Fruit fly (Drosophila melanogaster): Measurements from ENCODE around the gene Sras.

Sras gene

dm6 chr3L:5565051-5565688, 1.6 kb downstream of the Sras start, which contains the start of gene bc10 (continued):
- TF ChIP-seq HLH4C (GFP tag; IDR thresholded peaks at IDR 0.05; ENCODE audit: partially characterized antibody) (peak; percentile 78; the same call in 2 of the 3 replicates), CG6683 (GFP tag; optimal IDR thresholded peaks at IDR 0.05) (no peak), CG10209 (GFP tag; optimal IDR thresholded peaks at IDR 0.05) (no peak), CG8765 (GFP tag; IDR thresholded peaks at IDR 0.05) (no peak), CG16863 (GFP tag; optimal IDR thresholded peaks at IDR 0.05) (no peak), ase (GFP tag; IDR thresholded peaks at IDR 0.05) (no peak), CG10654 (GFP tag; optimal IDR thresholded peaks at IDR 0.05) (no peak), CG2875 (GFP tag; optimal IDR thresholded peaks at IDR 0.05) (no peak), repo (GFP tag; optimal IDR thresholded peaks at IDR 0.05) (no peak), CkIIα-i1 (GFP tag; IDR thresholded peaks at IDR 0.05) (no peak), Trl (optimal IDR thresholded peaks at IDR 0.05) (no peak), Trl (GFP tag; optimal IDR thresholded peaks at IDR 0.05) (no peak), CG3163 (GFP tag; optimal IDR thresholded peaks at IDR 0.05) (no peak), luna (GFP tag; optimal IDR thresholded peaks at IDR 0.05) (no peak), unpg (GFP tag; optimal IDR thresholded peaks at IDR 0.05) (no peak), so (GFP tag; IDR thresholded peaks at IDR 0.05) (no peak), bowl (GFP tag; IDR thresholded peaks at IDR 0.05) (no peak), hbn (GFP tag; IDR thresholded peaks at IDR 0.05; ENCODE audit: partially characterized antibody) (peak; percentile 78), CG11085 (GFP tag; IDR thresholded peaks at IDR 0.05) (no peak), CG6689 (GFP tag; IDR thresholded peaks at IDR 0.05) (no peak), amos (GFP tag; IDR thresholded peaks at IDR 0.05; ENCODE audit: partially characterized antibody) (peak; percentile 93), CG7556 (GFP tag; optimal IDR thresholded peaks at IDR 0.05) (no peak), fd3F (GFP tag; optimal IDR thresholded peaks at IDR 0.05) (no peak), CG15696 (tag; optimal IDR thresholded peaks at IDR 0.05) (no peak), CG15601 (tag; optimal IDR thresholded peaks at IDR 0.05) (no peak), gce (GFP tag; IDR thresholded peaks at IDR 0.05) (no peak), zen2 (GFP tag; IDR thresholded peaks at IDR 0.05; ENCODE audit: partially characterized antibody) (peak; percentile 54; the same call in 1 of the 3 replicates), CG10565 (GFP tag; optimal IDR thresholded peaks at IDR 0.05) (no peak), CG5953 (GFP tag; IDR thresholded peaks at IDR 0.05) (no peak), CG18011 (GFP tag; optimal IDR thresholded peaks at IDR 0.05) (no peak), Sry-δ (GFP tag; optimal IDR thresholded peaks at IDR 0.05) (peak; percentile 60), BtbVII (GFP tag; optimal IDR thresholded peaks at IDR 0.05) (no peak), CG12769 (tag; optimal IDR thresholded peaks at IDR 0.05) (no peak), rib (GFP tag; IDR thresholded peaks at IDR 0.05) (no peak), Mrtf (GFP tag; IDR thresholded peaks at IDR 0.05) (no peak), jing (GFP tag; optimal IDR thresholded peaks at IDR 0.05) (no peak), Elba2 (GFP tag; optimal IDR thresholded peaks at IDR 0.05) (no peak), CG1647 (GFP tag; optimal IDR thresholded peaks at IDR 0.05) (no peak), nerfin-2 (GFP tag; IDR thresholded peaks at IDR 0.05; ENCODE audit: partially characterized antibody) (peak; percentile 77), CG8478 (optimal IDR thresholded peaks at IDR 0.05) (no peak), eyg (GFP tag; optimal IDR thresholded peaks at IDR 0.05) (no peak), B-H1 (GFP tag; IDR thresholded peaks at IDR 0.05) (no peak), CG13287 (GFP tag; IDR thresholded peaks at IDR 0.05; ENCODE audit: partially characterized antibody) (peak; percentile 92), shn (GFP tag; optimal IDR thresholded peaks at IDR 0.05) (no peak), CG12391 (tag; optimal IDR thresholded peaks at IDR 0.05) (no peak), CG11093 (GFP tag; IDR thresholded peaks at IDR 0.05) (no peak), Optix (GFP tag; IDR thresholded peaks at IDR 0.05) (no peak), CG14860 (GFP tag; IDR thresholded peaks at IDR 0.05; ENCODE audit: partially characterized antibody) (peak; percentile 74), grn (GFP tag; optimal IDR thresholded peaks at IDR 0.05) (no peak), CG32767 (GFP tag; IDR thresholded peaks at IDR 0.05) (no peak), p53 (GFP tag; optimal IDR thresholded peaks at IDR 0.05) (no peak)
